Worm (Caenorhabditis elegans) whole organism, late embryonic: ENCODE data around the gene F36G3.3.

Source experiments
- Y22D7AL.16 ChIP-seq: sonication (generic microtip); optimal IDR thresholded peaks from 2 replicates; lab custom pipeline; 2016; ENCODE audit warnings: missing genetic modification characterization, missing compliant biosample characterization
- unc-86 ChIP-seq: sonication (generic microtip); optimal IDR thresholded peaks from 2 replicates; lab custom pipeline; 2016; ENCODE audit warnings: missing genetic modification characterization, missing compliant biosample characterization

DNA sequence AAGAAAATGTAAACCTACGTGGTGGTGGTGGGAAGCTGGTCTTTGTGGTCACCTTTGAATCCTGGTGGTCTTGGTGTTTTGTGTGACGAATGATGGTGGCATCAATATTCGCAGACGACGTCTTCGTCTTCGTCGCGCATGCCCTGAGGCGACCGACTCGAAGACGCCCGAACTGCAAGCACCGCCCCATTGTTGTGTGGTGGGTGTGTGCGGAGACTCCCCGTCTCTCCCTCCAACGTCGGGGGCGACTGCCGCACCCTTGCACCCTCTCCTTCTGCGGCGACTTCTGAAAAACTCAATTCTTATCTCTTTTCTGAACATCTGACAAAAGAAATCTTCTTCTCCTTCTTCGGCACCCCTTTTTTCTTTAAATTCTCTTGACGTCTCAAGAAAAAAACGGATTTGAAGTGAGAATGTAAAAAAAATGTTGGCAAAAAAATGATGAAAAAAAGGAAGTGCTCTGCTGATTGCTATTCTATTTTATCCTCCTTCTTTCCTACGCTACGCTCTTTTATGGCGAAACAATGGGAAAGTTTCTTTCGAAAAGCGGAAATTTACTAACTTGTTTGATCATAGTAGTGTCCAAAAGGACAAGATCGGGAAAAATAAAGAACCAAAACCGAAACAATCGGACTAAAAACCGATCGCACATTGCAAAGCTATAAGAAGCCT is 8.9 kb downstream of the F36G3.3 start, which contains the start of gene lgc-47:
- no peak for TF ChIP-seq unc-86 (tag; lab: Kevin White, UChicago)
- no peak for TF ChIP-seq Y22D7AL.16 (tag; lab: Kevin White, UChicago)
